Worm (Caenorhabditis elegans) whole organism, L3 larva: ENCODE measurements around the gene col-71.
"Not testable (repeated sequence)": the region's sequence is repeated elsewhere in the genome, so short reads cannot be mapped to it uniquely, and the experiment has no call there.

Experiments
- R02D3.7 ChIP-seq: fragments of 150-350 bp; optimal IDR thresholded peaks from 2 replicates; lab custom pipeline; 2014; ENCODE audit warnings: missing biosample characterization, missing genetic modification characterization
- aly-2 ChIP-seq: fragments of 150-350 bp; optimal IDR thresholded peaks from 2 replicates; lab custom pipeline; 2014; ENCODE audit warnings: missing biosample characterization, missing genetic modification characterization
- ceh-16 ChIP-seq: sonication (generic microtip); optimal IDR thresholded peaks from 2 replicates; lab custom pipeline; 2017; ENCODE audit warnings: missing biosample characterization, missing genetic modification characterization
- ceh-28 ChIP-seq: fragments of 150-350 bp; optimal IDR thresholded peaks from 2 replicates; lab custom pipeline; 2014; ENCODE audit warnings: missing biosample characterization, missing genetic modification reagents, missing genetic modification characterization
- ceh-9 ChIP-seq: sonication (generic microtip); optimal IDR thresholded peaks from 2 replicates; lab custom pipeline; 2018; ENCODE audit warnings: missing biosample characterization, missing genetic modification characterization
- daf-12 ChIP-seq: fragments of 150-350 bp; optimal IDR thresholded peaks from 2 replicates; lab custom pipeline; 2014; ENCODE audit warnings: missing biosample characterization, missing genetic modification reagents, missing genetic modification characterization
- egl-27 ChIP-seq: sonication (generic microtip); optimal IDR thresholded peaks from 4 replicates; lab custom pipeline; 2017; ENCODE audit warnings: missing biosample characterization, missing genetic modification reagents, missing genetic modification characterization
- egl-5 ChIP-seq: fragments of 150-350 bp; optimal IDR thresholded peaks from 2 replicates; lab custom pipeline; 2017; ENCODE audit warnings: missing biosample characterization, missing genetic modification reagents, missing genetic modification characterization, inconsistent platforms
- elt-1 ChIP-seq: fragments of 150-350 bp; optimal IDR thresholded peaks from 2 replicates; lab custom pipeline; 2014; ENCODE audit warnings: missing biosample characterization, missing genetic modification characterization
- elt-2 ChIP-seq: sonication (generic microtip); optimal IDR thresholded peaks from 2 replicates; lab custom pipeline; 2016; ENCODE audit warnings: missing genetic modification reagents, mild to moderate bottlenecking, missing genetic modification characterization, missing compliant biosample characterization
- fkh-10 ChIP-seq: sonication (generic microtip); optimal IDR thresholded peaks from 2 replicates; lab custom pipeline; 2017; ENCODE audit warnings: missing biosample characterization, missing genetic modification reagents, missing genetic modification characterization
- fkh-2 ChIP-seq: fragments of 150-350 bp; optimal IDR thresholded peaks from 2 replicates; lab custom pipeline; 2014; ENCODE audit warnings: missing biosample characterization, missing genetic modification reagents, missing genetic modification characterization
- jun-1 ChIP-seq: fragments of 150-350 bp; optimal IDR thresholded peaks from 2 replicates; lab custom pipeline; 2014; ENCODE audit warnings: missing biosample characterization, missing genetic modification reagents, missing genetic modification characterization
- lin-15B ChIP-seq: fragments of 150-350 bp; optimal IDR thresholded peaks from 2 replicates; lab custom pipeline; 2014; ENCODE audit warnings: missing biosample characterization, missing genetic modification characterization
- lin-39 ChIP-seq: fragments of 150-350 bp; optimal IDR thresholded peaks from 2 replicates; lab custom pipeline; 2018; ENCODE audit warnings: missing biosample characterization, missing genetic modification reagents, missing genetic modification characterization
- lsy-12 ChIP-seq: sonication (generic microtip); optimal IDR thresholded peaks from 2 replicates; lab custom pipeline; 2016; ENCODE audit warnings: mild to moderate bottlenecking, missing genetic modification characterization, missing compliant biosample characterization
- mdl-1 ChIP-seq: fragments of 150-350 bp; optimal IDR thresholded peaks from 2 replicates; lab custom pipeline; 2014; ENCODE audit warnings: missing biosample characterization, missing genetic modification characterization
- nfya-1 ChIP-seq: sonication (generic microtip); optimal IDR thresholded peaks from 2 replicates; lab custom pipeline; 2017; ENCODE audit warnings: missing genetic modification characterization, mild to moderate bottlenecking, missing compliant biosample characterization, antibody characterized with exemption, moderate library complexity; ENCODE audit not compliant: insufficient read depth
- nhr-12 ChIP-seq: fragments of 150-350 bp; optimal IDR thresholded peaks from 2 replicates; lab custom pipeline; 2014; ENCODE audit warnings: missing biosample characterization, missing genetic modification characterization
- nhr-23 ChIP-seq: fragments of 150-350 bp; optimal IDR thresholded peaks from 2 replicates; lab custom pipeline; 2014; ENCODE audit warnings: missing biosample characterization, missing genetic modification reagents, missing genetic modification characterization
- nhr-25 ChIP-seq: sonication (generic microtip); optimal IDR thresholded peaks from 2 replicates; lab custom pipeline; 2017; ENCODE audit warnings: missing biosample characterization, missing genetic modification characterization
- nhr-28 ChIP-seq: fragments of 150-350 bp; optimal IDR thresholded peaks from 2 replicates; lab custom pipeline; 2014; ENCODE audit warnings: missing biosample characterization, missing genetic modification characterization
- nhr-43 ChIP-seq: sonication (generic microtip); optimal IDR thresholded peaks from 2 replicates; lab custom pipeline; 2016; ENCODE audit warnings: mild to moderate bottlenecking, missing genetic modification characterization, missing compliant biosample characterization; ENCODE audit not compliant: poor library complexity, severe bottlenecking
- nhr-76 ChIP-seq: fragments of 150-350 bp; sonication (generic microtip); optimal IDR thresholded peaks from 5 replicates; lab custom pipeline; 2014; ENCODE audit warnings: missing biosample characterization, missing genetic modification characterization
- nhr-77 ChIP-seq: fragments of 150-350 bp; optimal IDR thresholded peaks from 2 replicates; lab custom pipeline; 2014; ENCODE audit warnings: missing biosample characterization, missing genetic modification characterization
- pha-4 ChIP-seq: fragments of 150-350 bp; optimal IDR thresholded peaks from 2 replicates; lab custom pipeline; 2014; ENCODE audit warnings: missing biosample characterization, missing genetic modification reagents, missing genetic modification characterization
- pqm-1 ChIP-seq: fragments of 150-350 bp; optimal IDR thresholded peaks from 2 replicates; lab custom pipeline; 2017; ENCODE audit warnings: missing biosample characterization, missing genetic modification characterization, inconsistent platforms
- skn-1 ChIP-seq: fragments of 150-350 bp; optimal IDR thresholded peaks from 2 replicates; lab custom pipeline; 2014; ENCODE audit warnings: missing biosample characterization, missing genetic modification characterization
- snpc-4 ChIP-seq: fragments of 150-350 bp; optimal IDR thresholded peaks from 2 replicates; lab custom pipeline; 2014; ENCODE audit warnings: missing biosample characterization, missing genetic modification characterization
- tbx-2 ChIP-seq: sonication (generic microtip); optimal IDR thresholded peaks from 2 replicates; lab custom pipeline; 2016; ENCODE audit warnings: mild to moderate bottlenecking, missing genetic modification characterization, missing compliant biosample characterization
- unc-62 ChIP-seq: fragments of 150-350 bp; sonication (generic microtip); optimal IDR thresholded peaks from 4 replicates; lab custom pipeline; 2014; ENCODE audit warnings: missing biosample characterization, missing genetic modification reagents, missing genetic modification characterization

col-71 gene

DNA sequence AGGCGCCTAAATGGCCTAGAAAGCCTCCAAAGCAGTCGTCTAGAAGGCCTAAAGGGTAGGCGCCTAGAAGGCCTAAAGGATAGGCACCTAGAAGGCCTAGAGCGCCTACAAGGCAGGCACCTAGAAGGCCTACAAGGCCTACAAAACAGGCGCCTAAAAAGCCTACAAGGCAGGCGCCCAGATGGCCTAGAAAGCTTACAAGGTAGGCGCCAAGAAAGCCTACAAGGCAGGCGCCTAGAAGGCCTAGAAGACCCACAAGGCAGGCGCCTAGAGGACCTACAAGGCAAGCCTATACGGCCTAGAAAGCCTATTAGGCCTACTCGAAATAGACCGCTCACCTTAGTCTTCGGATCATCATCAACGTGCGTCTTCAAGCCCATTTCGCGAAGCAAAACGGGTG, 359 bp downstream of the col-71 start:
- TF ChIP-seq jun-1 (tag; lab: Kevin White, UChicago) = no peak
- no peak for TF ChIP-seq aly-2
- TF ChIP-seq fkh-2 (tag; lab: Kevin White, UChicago) = no peak
- TF ChIP-seq lsy-12 (tag; lab: Kevin White, UChicago) = no peak
- TF ChIP-seq lin-39 (tag; lab: Kevin White, UChicago) = no peak
- no peak for TF ChIP-seq nhr-77 (tag; lab: Kevin White, UChicago)
- no peak for TF ChIP-seq lin-15B (tag; lab: Kevin White, UChicago)
- no peak for TF ChIP-seq R02D3.7
- no peak for TF ChIP-seq daf-12 (tag; lab: Kevin White, UChicago)
- TF ChIP-seq nhr-28 (tag; lab: Kevin White, UChicago) = no peak
- no peak for TF ChIP-seq nhr-25 (tag; lab: Kevin White, UChicago)
- no peak for TF ChIP-seq ceh-9 (tag; lab: Kevin White, UChicago)
- no peak for TF ChIP-seq nhr-43 (tag; lab: Kevin White, UChicago)
- TF ChIP-seq, all 47 proteins: peak for 0

DNA sequence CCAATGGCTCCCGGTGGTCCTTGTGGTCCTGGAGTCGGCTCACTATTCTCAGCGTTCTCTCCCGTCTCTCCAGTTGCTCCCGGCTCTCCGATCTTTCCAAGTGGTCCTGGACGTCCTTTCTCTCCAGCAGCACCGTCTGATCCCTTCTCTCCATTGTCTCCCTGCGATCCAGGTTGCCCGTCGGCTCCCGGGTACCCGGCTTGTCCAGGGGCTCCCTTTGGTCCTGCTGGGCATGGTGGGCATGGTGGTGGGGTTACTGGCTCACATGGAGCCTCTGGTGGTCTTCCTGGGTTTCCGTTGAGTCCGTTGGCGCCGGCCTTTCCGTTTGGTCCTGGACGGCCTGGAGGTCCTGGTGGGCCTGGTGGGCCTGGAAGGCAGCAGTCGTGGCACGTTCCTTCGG, 2.0 kb downstream of the col-71 start:
- TF ChIP-seq ceh-28 (tag; lab: Kevin White, UChicago) (no peak), mdl-1 (tag; lab: Kevin White, UChicago) (no peak), nfya-1 (tag; lab: Kevin White, UChicago) (no peak), unc-62 (no peak)

DNA sequence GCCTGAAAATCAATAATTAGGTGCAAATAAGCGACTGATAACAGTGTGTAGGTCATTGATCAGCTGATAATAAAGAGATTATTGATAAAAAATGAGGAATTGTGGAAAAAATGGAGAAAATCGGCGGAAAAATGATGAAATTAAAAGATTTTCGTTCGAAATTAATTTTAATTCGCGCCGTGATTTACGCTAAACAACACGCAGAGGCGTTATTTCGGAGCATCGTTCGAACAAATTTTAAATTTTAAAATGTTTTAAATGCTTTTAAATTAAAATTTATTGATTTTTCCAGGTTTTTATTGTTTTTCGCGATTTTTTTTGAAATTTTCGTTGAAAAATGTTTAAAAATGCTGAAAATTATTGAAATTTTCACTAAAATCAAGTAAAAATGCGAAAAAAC, 3.0 kb downstream of the col-71 start, which contains the start of gene Y49F6B.9:
Gene Y49F6B.9 (minus strand): TSS at position 2 of the 400 bp plus-strand sequence.
- TF ChIP-seq egl-5 (tag; lab: Kevin White, UChicago) (no peak), nhr-43 (tag; lab: Kevin White, UChicago) (no peak), lin-15B (tag; lab: Kevin White, UChicago) (no peak), skn-1 (tag; lab: Kevin White, UChicago) (no peak), ceh-16 (no peak), fkh-10 (GFP tag; lab: Kevin White, UChicago) (no peak)

DNA sequence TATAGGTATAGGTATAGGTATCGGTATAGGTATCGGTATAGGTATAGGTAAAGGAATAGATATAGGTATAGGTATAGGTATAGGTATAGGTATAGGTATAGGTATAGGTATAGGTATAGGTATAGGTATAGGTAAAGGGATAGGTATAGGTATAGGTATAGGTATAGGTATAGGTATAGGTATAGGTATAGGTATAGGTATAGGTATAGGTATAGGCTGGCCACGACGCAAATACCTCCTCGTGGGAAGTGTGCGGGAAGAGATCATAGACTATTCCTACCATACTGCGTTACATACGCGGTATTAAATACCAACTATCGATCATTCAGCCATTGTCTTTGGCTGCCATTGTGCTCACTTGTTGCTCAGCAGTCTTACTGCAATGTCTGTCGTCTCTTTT, 11.6 kb downstream of the col-71 start, which contains the start of gene fbxb-112:
Gene fbxb-112 (plus strand): TSS at position 301 of the 400 bp plus-strand sequence.
- TF ChIP-seq nhr-76, jun-1, lin-15B (tag; lab: Kevin White, UChicago): not testable (repeated sequence)

DNA sequence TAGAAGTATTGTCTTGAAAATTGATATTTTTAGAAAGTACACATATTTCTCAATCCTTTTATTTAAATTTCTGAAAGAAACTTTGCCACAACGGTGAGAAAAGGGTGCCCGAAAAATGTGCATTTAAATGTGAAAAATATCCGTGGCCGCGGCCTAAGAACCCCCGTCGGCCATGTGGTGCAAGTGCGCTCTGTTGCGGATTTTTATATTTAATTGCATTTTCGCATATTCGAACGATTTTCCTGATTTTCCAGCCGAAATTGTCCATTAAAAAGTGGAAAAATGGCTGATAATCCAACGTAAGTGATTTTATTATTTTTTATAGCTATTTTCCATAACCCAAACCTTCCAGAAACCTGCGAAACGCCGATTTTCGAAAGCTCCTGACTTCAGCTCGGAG, 20.1 kb downstream of the col-71 start, which contains the start of gene smu-2:
Gene smu-2 (plus strand): TSS at position 178 of the 400 bp plus-strand sequence.
- peak; percentile 69 for TF ChIP-seq egl-5 (tag; lab: Kevin White, UChicago)
- TF ChIP-seq elt-1 (tag; lab: Kevin White, UChicago) = no peak
- TF ChIP-seq pha-4 (tag; lab: Kevin White, UChicago) = no peak
- peak; percentile 1 for TF ChIP-seq R02D3.7
- no peak for TF ChIP-seq pqm-1
- no peak for TF ChIP-seq jun-1 (tag; lab: Kevin White, UChicago)
- peak; percentile 17 for TF ChIP-seq nhr-23 (tag; lab: Kevin White, UChicago)
- peak; percentile 20 for TF ChIP-seq nhr-25 (tag; lab: Kevin White, UChicago)
- TF ChIP-seq lin-15B (tag; lab: Kevin White, UChicago) = peak; percentile 91
- peak; percentile 59 for TF ChIP-seq lin-39 (tag; lab: Kevin White, UChicago)
- TF ChIP-seq nfya-1 (tag; lab: Kevin White, UChicago) = peak; percentile 55
- TF ChIP-seq snpc-4 (tag; lab: Kevin White, UChicago) = peak; percentile 55
- TF ChIP-seq egl-27 = no peak
- peak; percentile 11 for TF ChIP-seq elt-2 (tag; lab: Kevin White, UChicago)
- no peak for TF ChIP-seq ceh-28 (tag; lab: Kevin White, UChicago)
- peak; percentile 17 for TF ChIP-seq fkh-10 (GFP tag; lab: Kevin White, UChicago)

DNA sequence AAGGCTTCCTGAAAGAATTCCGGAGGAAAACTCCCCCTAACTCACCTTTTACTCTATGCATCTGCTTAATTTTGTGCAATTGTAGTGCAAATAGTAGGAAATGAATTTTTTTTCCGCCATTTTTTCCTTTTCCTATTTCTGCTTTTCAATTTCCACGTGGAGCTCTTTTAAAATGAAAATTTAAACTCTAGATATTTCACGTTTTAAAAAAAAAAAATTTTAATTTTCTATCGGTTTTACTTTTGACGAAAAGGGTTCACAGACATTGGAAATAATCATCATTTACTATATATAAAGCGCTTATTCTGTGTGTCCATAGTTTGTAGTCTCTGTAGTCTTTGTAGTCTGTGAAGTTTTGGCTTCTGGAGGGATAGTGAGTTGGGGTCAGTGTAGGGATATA, 20.8 kb downstream of the col-71 start, which contains the start of gene Y49F6B.8:
Gene Y49F6B.8 (minus strand): TSS at position 101 of the 400 bp plus-strand sequence.
- TF ChIP-seq aly-2 = no peak
- no peak for TF ChIP-seq egl-27
- TF ChIP-seq nhr-12 (tag; lab: Kevin White, UChicago) = no peak
- no peak for TF ChIP-seq tbx-2 (tag; lab: Kevin White, UChicago)
- TF ChIP-seq lin-15B (tag; lab: Kevin White, UChicago) = no peak
- no peak for TF ChIP-seq lin-39 (tag; lab: Kevin White, UChicago)
- no peak for TF ChIP-seq snpc-4 (tag; lab: Kevin White, UChicago)
- TF ChIP-seq nfya-1 (tag; lab: Kevin White, UChicago) = no peak
